Worm (Caenorhabditis elegans): ENCODE data around the gene B0303.7.

DNA sequence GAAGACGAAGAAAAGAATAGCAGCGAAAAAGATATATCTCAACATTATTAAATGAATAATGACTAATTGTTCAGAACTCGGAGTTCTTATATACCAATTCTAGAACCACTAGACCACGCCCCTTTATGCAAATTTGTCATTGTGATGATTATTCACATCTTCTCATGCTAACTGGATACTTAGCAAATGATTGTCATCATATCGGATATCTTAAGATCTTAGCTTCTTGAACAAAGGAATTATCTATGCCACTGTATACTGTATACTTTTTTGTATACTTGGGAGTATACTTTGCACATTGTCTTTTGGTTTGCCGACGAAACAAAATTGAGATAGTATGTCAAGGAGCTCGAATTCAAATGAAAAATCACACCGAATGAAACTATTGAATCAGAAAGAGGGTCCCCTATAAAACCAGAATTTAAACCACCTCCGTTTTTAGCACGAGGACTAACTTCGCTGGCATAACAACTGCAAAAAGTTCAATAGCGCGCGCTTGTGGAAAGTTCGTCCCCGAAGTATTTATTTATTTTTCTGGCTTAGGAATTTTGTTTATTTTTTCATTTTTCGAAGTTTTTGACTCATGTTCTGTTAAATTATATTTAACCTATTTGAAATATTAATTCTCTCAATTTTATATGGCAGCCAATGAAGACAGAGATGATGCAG, 7.0 kb downstream of the B0303.7 start, which contains the start of the genes sdz-1 and vps-33.1:
- TF ChIP-seq nhr-237 (tag; optimal IDR thresholded peaks at IDR 0.05), result no peak
- TF ChIP-seq pha-4 (tag; optimal IDR thresholded peaks at IDR 0.05), result no peak
- TF ChIP-seq ceh-82 (tag; optimal IDR thresholded peaks at IDR 0.05), result no peak
- TF ChIP-seq tbx-2 (tag; optimal IDR thresholded peaks at IDR 0.05), result no peak
- TF ChIP-seq ztf-11 (tag; optimal IDR thresholded peaks at IDR 0.05), result no peak
- TF ChIP-seq ZK546.5 (tag; optimal IDR thresholded peaks at IDR 0.05), result no peak
- peak; percentile 53 for TF ChIP-seq snpc-4 (tag; optimal IDR thresholded peaks at IDR 0.05)
- peak; percentile 51 for TF ChIP-seq lin-39 (tag; optimal IDR thresholded peaks at IDR 0.05)
- TF ChIP-seq nhr-11 (tag; optimal IDR thresholded peaks at IDR 0.05), result no peak
- TF ChIP-seq nhr-28 (tag; optimal IDR thresholded peaks at IDR 0.05), result no peak
- TF ChIP-seq daf-12 (tag; optimal IDR thresholded peaks at IDR 0.05), result no peak
- no peak for TF ChIP-seq nhr-76 (tag; optimal IDR thresholded peaks at IDR 0.05)
- TF ChIP-seq unc-62 (GFP tag; optimal IDR thresholded peaks at IDR 0.05), result no peak
- TF ChIP-seq fos-1 (tag; optimal IDR thresholded peaks at IDR 0.05), result no peak

Data from whole organism, L3 larva.